Worm (Caenorhabditis elegans) whole organism, L2 larva: ENCODE measurements around the gene try-11.

Experiments
- C34F6.9 ChIP-seq: fragments of 150-350 bp; optimal IDR thresholded peaks from 2 replicates; lab custom pipeline; 2014; ENCODE audit warnings: missing biosample characterization, missing genetic modification characterization
- F13H6.1 ChIP-seq: sonication (generic microtip); optimal IDR thresholded peaks from 2 replicates; lab custom pipeline; 2016; ENCODE audit warnings: missing genetic modification characterization, missing compliant biosample characterization
- R02D3.7 ChIP-seq: fragments of 150-350 bp; optimal IDR thresholded peaks from 2 replicates; lab custom pipeline; 2014; ENCODE audit warnings: missing biosample characterization, missing genetic modification characterization
- aly-2 ChIP-seq: fragments of 150-350 bp; optimal IDR thresholded peaks from 2 replicates; lab custom pipeline; 2014; ENCODE audit warnings: missing biosample characterization, missing genetic modification characterization
- ama-1 ChIP-seq: fragments of 150-350 bp; optimal IDR thresholded peaks from 2 replicates; lab custom pipeline; 2018; ENCODE audit warnings: inconsistent platforms
- blmp-1 ChIP-seq: sonication (generic microtip); optimal IDR thresholded peaks from 2 replicates; lab custom pipeline; 2017; ENCODE audit warnings: missing genetic modification characterization, mild to moderate bottlenecking, missing compliant biosample characterization, antibody characterized with exemption, moderate library complexity; ENCODE audit not compliant: insufficient read depth
- ceh-82 ChIP-seq: fragments of 150-350 bp; optimal IDR thresholded peaks from 2 replicates; lab custom pipeline; 2014; ENCODE audit warnings: missing biosample characterization, missing genetic modification characterization
- dmd-4 ChIP-seq: sonication (generic microtip); optimal IDR thresholded peaks from 2 replicates; lab custom pipeline; 2017; ENCODE audit warnings: missing biosample characterization, missing genetic modification characterization
- egl-27 ChIP-seq: sonication (generic microtip); optimal IDR thresholded peaks from 3 replicates; lab custom pipeline; 2017; ENCODE audit warnings: missing biosample characterization, missing genetic modification reagents, missing genetic modification characterization
- elt-3 ChIP-seq: sonication (generic microtip); optimal IDR thresholded peaks from 2 replicates; lab custom pipeline; 2017; ENCODE audit warnings: missing biosample characterization, missing genetic modification characterization
- fos-1 ChIP-seq: fragments of 150-350 bp; optimal IDR thresholded peaks from 2 replicates; lab custom pipeline; 2014; ENCODE audit warnings: missing biosample characterization, missing genetic modification characterization
- lin-11 ChIP-seq: fragments of 150-350 bp; sonication (generic microtip); optimal IDR thresholded peaks from 2 replicates; lab custom pipeline; 2014; ENCODE audit warnings: missing biosample characterization, missing genetic modification characterization, inconsistent platforms, mixed read lengths
- lin-39 ChIP-seq: fragments of 150-350 bp; optimal IDR thresholded peaks from 2 replicates; lab custom pipeline; 2014; ENCODE audit warnings: missing biosample characterization, missing genetic modification reagents, missing genetic modification characterization
- lsy-2 ChIP-seq, 2 experiments: fragments of 150-350 bp in 1 of 2; sonication (generic microtip) in 1 of 2; optimal IDR thresholded peaks; 2 replicates each; lab custom pipeline; 2014 to 2017; ENCODE audit warnings: missing biosample characterization in 2 of 2, missing genetic modification characterization in 2 of 2
- mab-5 ChIP-seq: fragments of 150-350 bp; optimal IDR thresholded peaks from 2 replicates; lab custom pipeline; 2014; ENCODE audit warnings: missing biosample characterization, missing genetic modification characterization
- nhr-10 ChIP-seq: sonication (generic microtip); optimal IDR thresholded peaks from 2 replicates; lab custom pipeline; 2017; ENCODE audit warnings: missing biosample characterization, missing genetic modification characterization
- nhr-11 ChIP-seq: fragments of 150-350 bp; optimal IDR thresholded peaks from 2 replicates; lab custom pipeline; 2014; ENCODE audit warnings: missing biosample characterization, missing genetic modification characterization
- nhr-12 ChIP-seq: fragments of 150-350 bp; optimal IDR thresholded peaks from 2 replicates; lab custom pipeline; 2014; ENCODE audit warnings: missing biosample characterization, missing genetic modification characterization
- nhr-129 ChIP-seq: fragments of 150-350 bp; optimal IDR thresholded peaks from 2 replicates; lab custom pipeline; 2014; ENCODE audit warnings: missing biosample characterization, missing genetic modification characterization
- nhr-21 ChIP-seq: fragments of 150-350 bp; optimal IDR thresholded peaks from 2 replicates; lab custom pipeline; 2014; ENCODE audit warnings: missing biosample characterization, missing genetic modification characterization
- nhr-23 ChIP-seq: fragments of 150-350 bp; optimal IDR thresholded peaks from 2 replicates; lab custom pipeline; 2014; ENCODE audit warnings: missing biosample characterization, missing genetic modification reagents, missing genetic modification characterization
- nhr-237 ChIP-seq: fragments of 150-350 bp; optimal IDR thresholded peaks from 2 replicates; lab custom pipeline; 2014; ENCODE audit warnings: missing biosample characterization, missing genetic modification characterization
- nhr-25 ChIP-seq: fragments of 150-350 bp; sonication (generic microtip); optimal IDR thresholded peaks from 3 replicates; lab custom pipeline; 2014; ENCODE audit warnings: missing biosample characterization, missing genetic modification characterization
- nhr-6 ChIP-seq: fragments of 150-350 bp; optimal IDR thresholded peaks from 2 replicates; lab custom pipeline; 2014; ENCODE audit warnings: missing biosample characterization, missing genetic modification characterization
- nhr-77 ChIP-seq: fragments of 150-350 bp; optimal IDR thresholded peaks from 2 replicates; lab custom pipeline; 2014; ENCODE audit warnings: missing biosample characterization, missing genetic modification characterization
- peb-1 ChIP-seq: fragments of 150-350 bp; optimal IDR thresholded peaks from 2 replicates; lab custom pipeline; 2014; ENCODE audit warnings: missing biosample characterization, missing genetic modification characterization
- sem-4 ChIP-seq: fragments of 150-350 bp; optimal IDR thresholded peaks from 2 replicates; lab custom pipeline; 2014; ENCODE audit warnings: missing biosample characterization, missing genetic modification reagents, missing genetic modification characterization
- skn-1 ChIP-seq: sonication (generic microtip); optimal IDR thresholded peaks from 2 replicates; lab custom pipeline; 2017; ENCODE audit warnings: missing biosample characterization, missing genetic modification characterization
- sma-9 ChIP-seq, 2 experiments: fragments of 150-350 bp in 1 of 2; sonication (generic microtip) in 1 of 2; optimal IDR thresholded peaks; 2 replicates each; lab custom pipeline; 2014 to 2016; ENCODE audit warnings: missing genetic modification characterization in 2 of 2, mild to moderate bottlenecking in 1 of 2, missing biosample characterization in 1 of 2, missing compliant biosample characterization in 1 of 2, missing genetic modification reagents in 1 of 2, moderate library complexity in 1 of 2
- snpc-4 ChIP-seq: fragments of 150-350 bp; optimal IDR thresholded peaks from 2 replicates; lab custom pipeline; 2014; ENCODE audit warnings: missing biosample characterization, missing genetic modification characterization
- unc-39 ChIP-seq: fragments of 150-350 bp; optimal IDR thresholded peaks from 2 replicates; lab custom pipeline; 2014; ENCODE audit warnings: missing biosample characterization, missing genetic modification characterization
- unc-55 ChIP-seq: fragments of 150-350 bp; sonication (generic microtip); optimal IDR thresholded peaks from 3 replicates; lab custom pipeline; 2014; ENCODE audit warnings: missing biosample characterization, missing genetic modification reagents, missing genetic modification characterization
- unc-62 ChIP-seq: fragments of 150-350 bp; optimal IDR thresholded peaks from 2 replicates; lab custom pipeline; 2014; ENCODE audit warnings: missing biosample characterization, missing genetic modification reagents, missing genetic modification characterization
- zag-1 ChIP-seq: fragments of 150-350 bp; optimal IDR thresholded peaks from 2 replicates; lab custom pipeline; 2014; ENCODE audit warnings: missing biosample characterization, missing genetic modification characterization
- ztf-1 ChIP-seq: fragments of 200-800 bp; sonication (Bioruptor generic); conservative IDR thresholded peaks from 2 replicates; pipeline ENCODE4 v1.3.6; 2022; ENCODE audit warnings: missing genetic modification characterization, missing compliant biosample characterization
- ztf-11 ChIP-seq: sonication (generic microtip); optimal IDR thresholded peaks from 2 replicates; lab custom pipeline; 2017; ENCODE audit warnings: missing biosample characterization, missing genetic modification characterization
- ztf-4 ChIP-seq: fragments of 150-350 bp; optimal IDR thresholded peaks from 2 replicates; lab custom pipeline; 2014; ENCODE audit warnings: missing biosample characterization, missing genetic modification characterization

try-11 gene

ce11 chrV:7476766-7477165, 25.2 kb downstream of the try-11 start, which contains the start of gene srh-125:
srh-125 (minus strand) TSS chrV:7476866.
- no peak for TF ChIP-seq ama-1 (lab: Kevin White, UChicago)
- no peak for TF ChIP-seq ztf-4 (tag; lab: Kevin White, UChicago)
- TF ChIP-seq snpc-4, result no peak
- no peak for TF ChIP-seq R02D3.7 (tag; lab: Kevin White, UChicago)
- no peak for TF ChIP-seq skn-1 (tag; lab: Kevin White, UChicago)
- no peak for TF ChIP-seq elt-3
- TF ChIP-seq nhr-11 (tag; lab: Kevin White, UChicago), result no peak
- TF ChIP-seq lin-39 (tag; lab: Kevin White, UChicago), result no peak
- no peak for TF ChIP-seq zag-1 (tag; lab: Kevin White, UChicago)
- TF ChIP-seq unc-62 (GFP tag; lab: Kevin White, UChicago), result no peak

ce11 chrV:7478404-7478803, 26.9 kb downstream of the try-11 start, which contains the start of gene str-190:
str-190 (minus strand) TSS chrV:7478504.
- TF ChIP-seq nhr-10 (tag; lab: Kevin White, UChicago) (no peak), nhr-6 (no peak), nhr-12 (tag; lab: Kevin White, UChicago) (no peak), elt-3 (no peak), unc-55 (no peak), aly-2 (tag; lab: Kevin White, UChicago) (no peak), ztf-11 (no peak), lsy-2 (tag; optimal IDR thresholded peaks at IDR 0.05; lab: Kevin White, UChicago) (no peak), sem-4 (tag; lab: Kevin White, UChicago) (no peak), ztf-1 (no peak), F13H6.1 (no peak), dmd-4 (tag; lab: Kevin White, UChicago) (no peak), nhr-129 (tag; lab: Kevin White, UChicago) (no peak), skn-1 (tag; lab: Kevin White, UChicago) (no peak), lin-11 (no peak), C34F6.9 (tag; lab: Kevin White, UChicago) (no peak), unc-62 (GFP tag; lab: Kevin White, UChicago) (no peak), ceh-82 (tag; lab: Kevin White, UChicago) (no peak)

DNA sequence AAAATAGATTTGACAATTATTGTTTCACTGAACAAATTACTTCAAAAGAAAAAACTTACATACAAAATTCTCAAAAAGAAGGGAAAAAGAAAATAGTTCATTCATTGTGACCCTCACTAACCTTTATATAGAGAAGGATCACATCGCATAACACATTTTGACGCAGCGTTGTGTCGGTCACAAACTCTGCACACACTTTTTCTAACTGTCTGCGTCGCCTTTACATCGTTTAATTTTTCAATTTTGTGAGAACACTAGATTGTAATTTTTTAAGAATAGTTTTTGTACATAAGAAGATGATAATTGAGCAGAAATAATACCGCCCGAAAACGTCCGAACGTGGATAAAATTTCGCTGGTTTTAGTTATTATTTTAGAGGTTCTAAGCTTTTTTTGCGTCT, 29.4 kb downstream of the try-11 start, which contains the start of gene C18B10.6:
C18B10.6 (minus strand) TSS at position 101 of the 400 bp plus-strand sequence.
- TF ChIP-seq sem-4 (tag; lab: Kevin White, UChicago) (no peak), C34F6.9 (tag; lab: Kevin White, UChicago) (no peak), lin-11 (no peak), aly-2 (tag; lab: Kevin White, UChicago) (no peak), nhr-21 (no peak), nhr-25 (tag; lab: Kevin White, UChicago) (no peak), peb-1 (tag; lab: Kevin White, UChicago) (no peak), ztf-11 (no peak), nhr-237 (tag; lab: Kevin White, UChicago) (no peak), dmd-4 (tag; lab: Kevin White, UChicago) (no peak), ztf-1 (no peak), egl-27 (tag; lab: Kevin White, UChicago) (no peak), unc-39 (tag; lab: Kevin White, UChicago) (no peak), F13H6.1 (no peak), blmp-1 (no peak), ceh-82 (tag; lab: Kevin White, UChicago) (no peak), unc-55 (no peak), lin-39 (tag; lab: Kevin White, UChicago) (no peak)
- TF ChIP-seq, all 48 proteins: peak for 0

DNA sequence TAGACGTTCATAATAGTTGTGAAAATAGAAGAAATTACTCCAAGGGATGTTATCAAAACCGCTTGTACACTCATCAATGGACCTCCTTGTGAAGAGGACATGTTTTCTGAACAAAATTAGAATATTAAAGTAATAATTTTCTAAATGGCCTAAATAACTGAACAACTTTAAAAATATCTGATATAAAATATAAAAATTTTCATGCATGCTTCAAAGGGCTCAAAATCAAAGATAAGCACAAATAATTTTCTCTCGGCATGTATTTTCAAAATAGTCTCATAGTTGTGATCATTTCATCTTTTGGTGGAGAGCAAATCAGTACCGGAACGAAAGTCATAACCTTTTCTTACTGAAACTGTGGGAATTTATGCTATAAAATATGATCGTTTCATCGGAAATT, 33.5 kb downstream of the try-11 start, which contains the start of gene srbc-8:
srbc-8 (minus strand) TSS at position 101 of the 400 bp plus-strand sequence.
- TF ChIP-seq lin-39 (tag; lab: Kevin White, UChicago) (no peak), sma-9 (GFP tag; optimal IDR thresholded peaks at IDR 0.05; lab: Kevin White, UChicago) (no peak), sma-9 (tag; optimal IDR thresholded peaks at IDR 0.05; lab: Kevin White, UChicago) (no peak), nhr-6 (no peak), egl-27 (tag; lab: Kevin White, UChicago) (no peak), elt-3 (no peak)

- TF ChIP-seq blmp-1 (no peak), R02D3.7 (tag; lab: Kevin White, UChicago) (no peak), zag-1 (tag; lab: Kevin White, UChicago) (no peak), nhr-23 (tag; lab: Kevin White, UChicago) (no peak), nhr-237 (tag; lab: Kevin White, UChicago) (no peak), fos-1 (tag; lab: Kevin White, UChicago) (no peak), mab-5 (tag; lab: Kevin White, UChicago) (no peak), nhr-11 (tag; lab: Kevin White, UChicago) (no peak), unc-55 (no peak), egl-27 (tag; lab: Kevin White, UChicago) (no peak), nhr-77 (tag; lab: Kevin White, UChicago) (no peak), ztf-4 (tag; lab: Kevin White, UChicago) (no peak), nhr-10 (tag; lab: Kevin White, UChicago) (no peak), nhr-129 (tag; lab: Kevin White, UChicago) (no peak), nhr-25 (tag; lab: Kevin White, UChicago) (no peak), elt-3 (no peak), aly-2 (tag; lab: Kevin White, UChicago) (no peak), lin-11 (no peak)
- TF ChIP-seq, all 48 proteins: peak for 0
Measured at ce11 chrV:7487518-7487917, 36.0 kb downstream of the try-11 start, which contains the start of gene srbc-7. srbc-7 (minus strand) TSS chrV:7487618.
